Worm (Caenorhabditis elegans): ENCODE results near the gene K03A11.4.

K03A11.4 gene

ce11 chrX:13106177-13106761, 28.3 kb downstream of the K03A11.4 start:
- TF ChIP-seq cnd-1 (tag; optimal IDR thresholded peaks at IDR 0.05): no peak
- no peak for TF ChIP-seq nhr-237 (tag; optimal IDR thresholded peaks at IDR 0.05)
- no peak for TF ChIP-seq nhr-76 (tag; optimal IDR thresholded peaks at IDR 0.05)
- TF ChIP-seq lin-13 (tag; optimal IDR thresholded peaks at IDR 0.05): no peak
- TF ChIP-seq snpc-4 (tag; optimal IDR thresholded peaks at IDR 0.05): no peak

- TF ChIP-seq pha-4 (tag; optimal IDR thresholded peaks at IDR 0.05) (no peak), ceh-39 (tag; optimal IDR thresholded peaks at IDR 0.05) (no peak), nhr-12 (tag; optimal IDR thresholded peaks at IDR 0.05) (no peak), unc-62 (GFP tag; optimal IDR thresholded peaks at IDR 0.05) (no peak), M03D4.4 (tag; optimal IDR thresholded peaks at IDR 0.05) (no peak), ham-2 (GFP tag; optimal IDR thresholded peaks at IDR 0.05) (no peak), elt-1 (tag; optimal IDR thresholded peaks at IDR 0.05; ENCODE audit: borderline replicate concordance, insufficient read depth) (no peak), bed-3 (GFP tag; optimal IDR thresholded peaks at IDR 0.05) (no peak)
Measured at ce11 chrX:13108664-13109063, 30.7 kb downstream of the K03A11.4 start.

DNA sequence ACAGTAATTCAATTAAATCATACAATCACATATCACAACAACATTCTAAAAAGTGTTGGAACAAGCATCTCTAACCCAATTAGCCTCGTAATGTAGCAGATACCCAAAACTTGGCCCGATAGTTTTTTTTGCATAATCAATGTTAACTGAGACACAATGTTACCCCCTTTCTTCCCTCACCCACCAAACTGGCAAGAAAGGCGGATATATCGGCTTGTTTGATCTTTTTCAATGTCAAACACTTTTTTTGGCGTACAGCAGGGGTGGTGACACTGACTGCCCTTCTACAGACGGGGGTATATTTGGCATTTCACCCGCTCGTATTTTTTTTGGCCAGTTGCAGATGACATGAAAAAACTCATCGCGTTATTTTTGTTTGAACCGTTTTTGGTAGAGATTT, 32.0 kb downstream of the K03A11.4 start:
- TF ChIP-seq unc-120 (tag; optimal IDR thresholded peaks at IDR 0.05; ENCODE audit: poor library complexity, severe bottlenecking): no peak
- no peak for TF ChIP-seq nhr-12 (tag; optimal IDR thresholded peaks at IDR 0.05)
- TF ChIP-seq elt-3 (tag; optimal IDR thresholded peaks at IDR 0.05): no peak
- no peak for TF ChIP-seq sem-2 (GFP tag; optimal IDR thresholded peaks at IDR 0.05)
- TF ChIP-seq M03D4.4 (tag; optimal IDR thresholded peaks at IDR 0.05): no peak
- no peak for TF ChIP-seq tbx-8 (GFP tag; optimal IDR thresholded peaks at IDR 0.05)
- TF ChIP-seq pha-4 (tag; optimal IDR thresholded peaks at IDR 0.05): no peak
- no peak for TF ChIP-seq lin-32 (GFP tag; optimal IDR thresholded peaks at IDR 0.05)

DNA sequence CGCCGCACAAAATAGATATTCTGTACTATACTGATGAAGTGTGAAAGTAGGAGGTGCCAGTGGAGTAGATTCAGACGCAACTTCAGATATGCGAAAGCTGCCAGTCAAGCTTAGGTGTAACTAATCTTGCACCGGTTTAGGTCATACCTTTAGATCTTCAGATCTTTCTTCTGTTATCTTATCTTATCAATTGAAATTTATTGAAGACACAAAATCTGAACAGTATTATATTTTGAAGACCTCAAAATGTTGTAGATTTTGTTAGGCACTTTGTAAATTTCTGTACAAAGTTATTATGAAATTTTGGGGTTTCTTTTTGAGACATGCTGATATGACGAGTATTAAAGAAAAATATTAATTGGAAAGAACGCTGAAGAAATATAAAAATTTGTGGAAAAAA, 34.7 kb downstream of the K03A11.4 start:
- TF ChIP-seq ceh-83 (GFP tag; optimal IDR thresholded peaks at IDR 0.05) (no peak), hlh-1 (tag; optimal IDR thresholded peaks at IDR 0.05) (no peak), nhr-12 (tag; optimal IDR thresholded peaks at IDR 0.05) (no peak), ces-1 (GFP tag; optimal IDR thresholded peaks at IDR 0.05) (no peak), bed-3 (GFP tag; optimal IDR thresholded peaks at IDR 0.05) (no peak), pha-4 (tag; optimal IDR thresholded peaks at IDR 0.05) (no peak), nhr-28 (tag; optimal IDR thresholded peaks at IDR 0.05) (no peak), ham-2 (GFP tag; optimal IDR thresholded peaks at IDR 0.05) (no peak), sptf-1 (tag; optimal IDR thresholded peaks at IDR 0.05) (no peak), lin-32 (GFP tag; optimal IDR thresholded peaks at IDR 0.05) (no peak), snpc-4 (tag; optimal IDR thresholded peaks at IDR 0.05) (no peak), mab-5 (tag; optimal IDR thresholded peaks at IDR 0.05) (no peak), mls-2 (tag; optimal IDR thresholded peaks at IDR 0.05) (no peak), tbx-8 (GFP tag; optimal IDR thresholded peaks at IDR 0.05) (no peak), nhr-237 (tag; optimal IDR thresholded peaks at IDR 0.05) (no peak)

- TF ChIP-seq sem-2 (GFP tag; optimal IDR thresholded peaks at IDR 0.05): no peak
- no peak for TF ChIP-seq unc-120 (tag; optimal IDR thresholded peaks at IDR 0.05; ENCODE audit: poor library complexity, severe bottlenecking)
- TF ChIP-seq nhr-2 (tag; optimal IDR thresholded peaks at IDR 0.05): no peak
- no peak for TF ChIP-seq mep-1 (tag; optimal IDR thresholded peaks at IDR 0.05)
Measured at ce11 chrX:13113457-13113856, 35.5 kb downstream of the K03A11.4 start, which contains the start of gene F17H10.2. Gene F17H10.2 (plus strand): TSS chrX:13113772.

- no peak for TF ChIP-seq lin-13 (tag; optimal IDR thresholded peaks at IDR 0.05)
Measured at ce11 chrX:13115694-13116093, 37.7 kb downstream of the K03A11.4 start.

DNA sequence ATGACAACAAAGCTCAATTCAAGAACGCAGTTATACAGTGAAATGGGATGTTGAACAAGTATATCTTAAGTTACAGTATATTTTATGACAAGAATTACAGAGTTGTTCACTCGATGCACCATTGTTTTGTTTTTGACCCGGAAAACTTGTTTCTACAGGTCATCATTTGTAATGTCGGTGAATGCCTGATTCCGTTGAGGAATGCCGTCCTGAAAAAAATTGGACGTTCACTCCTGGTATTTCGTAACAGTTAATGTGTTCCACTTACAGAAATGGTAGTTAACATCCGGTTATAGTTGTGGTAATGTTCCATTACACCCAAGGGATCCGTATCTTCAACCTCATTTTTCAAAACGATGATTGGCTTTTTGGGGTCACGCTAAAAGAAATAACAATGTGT, 38.4 kb downstream of the K03A11.4 start:
- TF ChIP-seq ceh-39 (tag; optimal IDR thresholded peaks at IDR 0.05) (no peak), nhr-237 (tag; optimal IDR thresholded peaks at IDR 0.05) (no peak), blmp-1 (tag; optimal IDR thresholded peaks at IDR 0.05) (no peak), unc-62 (GFP tag; optimal IDR thresholded peaks at IDR 0.05) (no peak), mep-1 (tag; optimal IDR thresholded peaks at IDR 0.05) (no peak), ces-1 (GFP tag; optimal IDR thresholded peaks at IDR 0.05) (no peak), nhr-76 (tag; optimal IDR thresholded peaks at IDR 0.05) (no peak), elt-1 (tag; optimal IDR thresholded peaks at IDR 0.05; ENCODE audit: borderline replicate concordance, insufficient read depth) (no peak), ham-2 (GFP tag; optimal IDR thresholded peaks at IDR 0.05) (no peak)

All from whole organism, mixed stage, embryonic.